Fruit fly (Drosophila melanogaster) whole organism, adult: Measurements from ENCODE around the gene CG16711.

Source experiments
- CG11617 ChIP-seq: fragments of 200-800 bp; sonication (Bioruptor generic); optimal IDR thresholded peaks from 2 replicates; lab custom pipeline; 2017; ENCODE audit warnings: mild to moderate bottlenecking, missing biosample characterization, missing genetic modification reagents, missing genetic modification characterization
- CG12768 ChIP-seq: fragments of 200-800 bp; sonication (Bioruptor generic); optimal IDR thresholded peaks from 2 replicates; lab custom pipeline; 2017; ENCODE audit warnings: missing biosample characterization, missing genetic modification characterization, mild to moderate bottlenecking, moderate library complexity, missing genetic modification reagents
- CG14711 ChIP-seq: fragments of 200-800 bp; sonication (Bioruptor generic); optimal IDR thresholded peaks from 2 replicates; lab custom pipeline; 2018; ENCODE audit warnings: missing biosample characterization, mild to moderate bottlenecking, missing genetic modification characterization, moderate library complexity
- CG1620 ChIP-seq: fragments of 200-800 bp; sonication (Bioruptor generic); optimal IDR thresholded peaks from 2 replicates; lab custom pipeline; 2016; ENCODE audit warnings: missing biosample characterization, missing genetic modification characterization
- CG33017 ChIP-seq: fragments of 200-800 bp; sonication (Bioruptor generic); optimal IDR thresholded peaks from 2 replicates; lab custom pipeline; 2018; ENCODE audit warnings: missing biosample characterization, mild to moderate bottlenecking, missing genetic modification characterization, moderate library complexity
- CG5204 ChIP-seq: fragments of 200-800 bp; sonication (Bioruptor generic); optimal IDR thresholded peaks from 2 replicates; lab custom pipeline; 2016; ENCODE audit warnings: missing biosample characterization, missing genetic modification characterization
- CG7045 ChIP-seq: fragments of 200-800 bp; sonication (Bioruptor generic); optimal IDR thresholded peaks from 2 replicates; lab custom pipeline; 2017; ENCODE audit warnings: missing biosample characterization, mild to moderate bottlenecking, missing genetic modification characterization
- CG7101 ChIP-seq: fragments of 200-800 bp; sonication (Bioruptor generic); optimal IDR thresholded peaks from 2 replicates; lab custom pipeline; 2018; ENCODE audit warnings: missing biosample characterization, mild to moderate bottlenecking, missing genetic modification characterization, moderate library complexity
- Clk ChIP-seq: fragments of 200-800 bp; sonication (Bioruptor generic); optimal IDR thresholded peaks from 2 replicates; lab custom pipeline; 2017; ENCODE audit warnings: missing biosample characterization, missing genetic modification characterization
- Crg-1 ChIP-seq: fragments of 200-800 bp; sonication (Bioruptor generic); optimal IDR thresholded peaks from 2 replicates; lab custom pipeline; 2016; ENCODE audit warnings: missing biosample characterization, missing genetic modification characterization
- Hr96 ChIP-seq: fragments of 200-800 bp; sonication (Bioruptor generic); optimal IDR thresholded peaks from 2 replicates; lab custom pipeline; 2016; ENCODE audit warnings: missing biosample characterization, missing genetic modification characterization
- Mnt ChIP-seq: fragments of 200-800 bp; sonication (Bioruptor generic); optimal IDR thresholded peaks from 2 replicates; lab custom pipeline; 2016; ENCODE audit warnings: missing biosample characterization, mild to moderate bottlenecking, missing genetic modification characterization
- bab1 ChIP-seq: fragments of 200-800 bp; sonication (Bioruptor generic); optimal IDR thresholded peaks from 3 replicates; lab custom pipeline; 2019; ENCODE audit warnings: missing biosample characterization, mild to moderate bottlenecking, missing genetic modification characterization, moderate library complexity
- cic ChIP-seq: fragments of 200-800 bp; sonication (Bioruptor generic); optimal IDR thresholded peaks from 2 replicates; lab custom pipeline; 2017; ENCODE audit warnings: missing biosample characterization, mild to moderate bottlenecking, missing genetic modification characterization, moderate library complexity
- cnc ChIP-seq, 2 experiments: fragments of >200 bp; optimal IDR thresholded peaks; 2 replicates each; lab custom pipeline; 2017
- kay ChIP-seq: fragments of 200-800 bp; sonication (Bioruptor generic); peaks from one replicate; lab custom pipeline; 2016; ENCODE audit warnings: missing biosample characterization, missing genetic modification characterization, borderline replicate concordance
- ovo ChIP-seq: fragments of 200-800 bp; sonication (Bioruptor generic); optimal IDR thresholded peaks from 2 replicates; lab custom pipeline; 2016; ENCODE audit warnings: missing biosample characterization, missing genetic modification characterization
- pad ChIP-seq: fragments of 200-800 bp; sonication (Bioruptor generic); optimal IDR thresholded peaks from 3 replicates; lab custom pipeline; 2017; ENCODE audit warnings: missing biosample characterization, missing genetic modification characterization, mild to moderate bottlenecking, moderate library complexity, missing genetic modification reagents
- tj ChIP-seq: fragments of 200-800 bp; sonication (Bioruptor generic); optimal IDR thresholded peaks from 3 replicates; lab custom pipeline; 2017; ENCODE audit warnings: missing biosample characterization, mild to moderate bottlenecking, missing genetic modification characterization, moderate library complexity
- toe ChIP-seq: fragments of 200-800 bp; sonication (Bioruptor generic); optimal IDR thresholded peaks from 2 replicates; lab custom pipeline; 2016; ENCODE audit warnings: missing biosample characterization, missing genetic modification characterization

Gene CG16711

DNA sequence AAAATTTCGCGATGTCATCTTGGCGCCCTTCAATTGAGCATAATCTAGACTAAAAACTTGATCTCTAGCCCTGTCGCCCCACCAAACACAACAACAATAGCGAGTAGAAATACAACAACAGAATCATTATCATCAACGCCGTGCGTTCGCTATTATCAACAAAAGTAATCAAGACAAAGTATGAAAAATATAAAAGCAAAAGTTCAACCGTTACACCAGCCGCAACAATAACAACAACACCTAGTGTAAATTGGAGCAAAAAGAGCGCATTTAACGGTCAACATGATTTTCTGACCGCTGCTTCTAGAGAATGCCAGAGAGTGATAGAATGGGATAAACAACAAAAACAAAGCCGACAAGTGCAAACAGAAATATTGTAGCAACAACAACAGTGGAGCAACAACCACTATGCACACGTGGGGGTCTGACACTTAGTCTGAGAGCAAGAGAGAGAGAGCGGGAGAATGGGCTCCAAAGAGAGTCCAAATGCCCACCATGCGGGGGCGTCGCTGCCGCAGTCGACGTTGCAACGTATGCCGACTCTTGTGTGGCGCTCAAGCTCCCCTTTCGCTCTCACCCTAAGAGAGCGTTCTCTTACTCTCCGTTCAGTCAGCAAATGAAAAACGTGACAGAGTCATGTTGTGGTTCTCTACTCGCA, 11.8 kb upstream of the CG16711 start:
- TF ChIP-seq Clk: no peak
- TF ChIP-seq cic (GFP tag; lab: Kevin White, UChicago): peak; percentile 88
- peak; percentile 90 for TF ChIP-seq Mnt (GFP tag; lab: Kevin White, UChicago)
- TF ChIP-seq ovo (GFP tag; lab: Kevin White, UChicago): peak; percentile 98
- peak; percentile 50 for TF ChIP-seq pad (GFP tag; lab: Kevin White, UChicago)
- TF ChIP-seq cnc (optimal IDR thresholded peaks at IDR 0.05; lab: Kevin White, UChicago): peak in 1 of 2 experiments; percentile 54

dm6 chr3L:9692892-9693551, 11.1 kb upstream of the CG16711 start:
- TF ChIP-seq tj (GFP tag; lab: Kevin White, UChicago) (peak; percentile 77), cnc (optimal IDR thresholded peaks at IDR 0.05; lab: Kevin White, UChicago) (no peak), CG11617 (GFP tag; lab: Kevin White, UChicago) (peak; percentile 93), Mnt (GFP tag; lab: Kevin White, UChicago) (no peak), bab1 (GFP tag; lab: Kevin White, UChicago) (peak; percentile 75), ovo (GFP tag; lab: Kevin White, UChicago) (no peak), CG1620 (peak; percentile 73), CG7045 (GFP tag; lab: Kevin White, UChicago) (peak; percentile 90), CG12768 (peak; percentile 88), pad (GFP tag; lab: Kevin White, UChicago) (peak; percentile 68), CG33017 (tag; lab: Kevin White, UChicago) (peak; percentile 76), CG7101 (tag; lab: Kevin White, UChicago) (peak; percentile 84), cic (GFP tag; lab: Kevin White, UChicago) (no peak), toe (GFP tag; lab: Kevin White, UChicago) (peak; percentile 91), Hr96 (GFP tag; lab: Kevin White, UChicago) (peak; percentile 90), kay (GFP tag; lab: Kevin White, UChicago) (no peak), Crg-1 (peak; percentile 80), CG5204 (GFP tag; lab: Kevin White, UChicago) (peak; percentile 92), CG14711 (tag; lab: Kevin White, UChicago) (peak; percentile 68), Clk (peak; percentile 85)

dm6 chr3L:9693552-9694133, 10.5 kb upstream of the CG16711 start:
- peak; percentile 32 for TF ChIP-seq Mnt (GFP tag; lab: Kevin White, UChicago)
- peak; percentile 94 for TF ChIP-seq kay (GFP tag; lab: Kevin White, UChicago)
- TF ChIP-seq cic (GFP tag; lab: Kevin White, UChicago): no peak

dm6 chr3L:9694169-9694866, 9.8 kb upstream of the CG16711 start:
- TF ChIP-seq cic (GFP tag; lab: Kevin White, UChicago) (peak; percentile 15), toe (GFP tag; lab: Kevin White, UChicago) (no peak), CG12768 (no peak), CG7101 (tag; lab: Kevin White, UChicago) (peak; percentile 17), CG1620 (no peak), CG7045 (GFP tag; lab: Kevin White, UChicago) (no peak), bab1 (GFP tag; lab: Kevin White, UChicago) (no peak), Hr96 (GFP tag; lab: Kevin White, UChicago) (no peak), Clk (no peak), CG33017 (tag; lab: Kevin White, UChicago) (peak; percentile 19), pad (GFP tag; lab: Kevin White, UChicago) (no peak), Mnt (GFP tag; lab: Kevin White, UChicago) (no peak), ovo (GFP tag; lab: Kevin White, UChicago) (no peak), CG5204 (GFP tag; lab: Kevin White, UChicago) (no peak), CG14711 (tag; lab: Kevin White, UChicago) (no peak), tj (GFP tag; lab: Kevin White, UChicago) (no peak), cnc (optimal IDR thresholded peaks at IDR 0.05; lab: Kevin White, UChicago) (no peak), Crg-1 (no peak), kay (GFP tag; lab: Kevin White, UChicago) (peak; percentile 85), CG11617 (GFP tag; lab: Kevin White, UChicago) (no peak)

- no peak for TF ChIP-seq cic (GFP tag; lab: Kevin White, UChicago)
Measured at dm6 chr3L:9694867-9695236, 9.3 kb upstream of the CG16711 start.

- TF ChIP-seq cic (GFP tag; lab: Kevin White, UChicago) (peak; percentile 45), Hr96 (GFP tag; lab: Kevin White, UChicago) (no peak), kay (GFP tag; lab: Kevin White, UChicago) (no peak)
Measured at dm6 chr3L:9695242-9695641, 8.9 kb upstream of the CG16711 start.
